Worm (Caenorhabditis elegans) whole organism, L4/young adult: ENCODE results near the gene srh-52.

Source experiments
- W03F9.2 ChIP-seq: fragments of 150-350 bp; optimal IDR thresholded peaks from 2 replicates; lab custom pipeline; 2014; ENCODE audit warnings: missing biosample characterization, missing genetic modification characterization
- dao-5 ChIP-seq: sonication (generic microtip); optimal IDR thresholded peaks from 2 replicates; lab custom pipeline; 2016; ENCODE audit warnings: missing genotype, missing genetic modification characterization, moderate library complexity, missing compliant biosample characterization
- him-1 ChIP-seq: sonication (generic microtip); optimal IDR thresholded peaks from 2 replicates; lab custom pipeline; 2016; ENCODE audit warnings: missing genotype, missing genetic modification reagents, missing genetic modification characterization, missing compliant biosample characterization

Gene srh-52

DNA sequence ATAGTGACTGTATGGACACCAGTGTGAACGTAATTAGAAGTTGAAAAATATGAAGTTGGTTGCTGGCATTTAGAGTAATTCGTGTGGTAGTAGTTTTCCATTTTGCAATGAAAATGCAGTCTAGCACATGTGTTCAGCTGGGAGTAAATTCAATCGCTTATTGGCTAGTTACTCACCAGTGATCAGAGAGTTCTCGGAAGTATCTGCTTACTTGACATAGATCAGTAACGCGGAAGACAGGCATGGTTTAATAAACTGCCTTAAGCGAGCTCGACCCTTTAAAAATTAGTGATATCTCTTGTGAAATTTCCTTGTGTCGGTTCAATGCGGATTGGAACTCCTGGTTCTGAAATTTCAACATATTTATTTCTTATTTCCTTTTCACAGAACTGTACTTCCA lies at the start of gene srh-52:
srh-52 (minus strand) TSS at position 101 of the 400 bp plus-strand sequence.
- no peak for TF ChIP-seq him-1 (tag; lab: Kevin White, UChicago)
- no peak for TF ChIP-seq dao-5 (tag; lab: Kevin White, UChicago)
- no peak for TF ChIP-seq W03F9.2 (tag; lab: Kevin White, UChicago)

DNA sequence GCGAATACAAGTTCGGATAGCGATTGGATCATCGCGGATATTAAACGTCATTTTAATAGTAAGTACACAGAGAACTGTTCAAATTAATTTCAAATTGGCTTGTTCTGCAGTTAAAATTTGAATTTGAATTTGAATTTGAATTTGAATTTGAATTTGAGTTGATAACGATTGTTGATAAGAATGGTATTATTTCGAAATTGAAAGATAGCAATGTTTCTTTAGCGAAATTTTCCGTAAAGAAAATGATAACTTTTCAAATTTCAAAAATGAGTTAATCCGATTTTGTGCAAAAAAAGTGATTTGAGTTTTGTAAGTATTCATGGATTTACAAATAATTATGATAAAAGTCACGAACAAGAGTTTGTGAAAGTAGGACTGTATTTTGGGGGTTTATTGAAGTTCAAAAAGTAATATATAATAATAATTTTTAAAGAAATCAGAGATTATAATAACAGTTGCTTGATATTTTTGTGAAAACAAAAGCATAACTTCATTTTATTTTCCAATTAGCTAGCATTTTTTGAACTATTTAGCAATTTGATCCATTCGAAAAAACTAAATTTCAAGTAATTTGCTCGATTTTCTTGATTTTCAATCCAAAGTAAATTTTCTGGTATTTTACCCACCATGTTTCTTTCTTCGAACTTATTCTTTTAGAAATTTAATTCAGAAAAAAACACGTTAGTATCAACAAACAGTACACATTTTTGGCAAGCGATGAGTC lies 49.4 kb upstream of the srh-52 start, which contains the start of gene Y36E3A.2:
Y36E3A.2 (plus strand) TSS at position 674 of the 724 bp plus-strand sequence.
- TF ChIP-seq him-1 (tag; lab: Kevin White, UChicago) (no peak), W03F9.2 (tag; lab: Kevin White, UChicago) (no peak), dao-5 (tag; lab: Kevin White, UChicago) (no peak)

DNA sequence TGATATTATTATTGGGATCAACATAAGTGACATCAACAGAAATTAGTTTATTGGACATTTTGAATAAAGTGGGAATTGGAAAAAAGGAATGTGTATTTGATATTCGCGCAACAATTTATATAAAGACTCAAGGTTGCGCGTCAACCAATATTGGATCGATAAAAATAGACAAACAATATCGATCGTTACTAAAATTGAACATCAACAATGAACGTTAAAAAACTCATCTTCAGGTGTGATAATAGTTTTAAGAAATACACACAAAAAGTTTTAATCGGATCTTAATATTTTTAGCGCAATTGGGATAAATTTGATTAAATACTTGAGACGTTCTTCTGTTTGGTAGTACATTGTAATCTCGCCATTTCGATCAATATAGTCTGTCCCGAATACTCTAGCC lies 47.5 kb upstream of the srh-52 start, which contains the start of gene fbxa-104:
fbxa-104 (minus strand) TSS at position 83 of the 400 bp plus-strand sequence.
- TF ChIP-seq him-1 (tag; lab: Kevin White, UChicago) (no peak), dao-5 (tag; lab: Kevin White, UChicago) (no peak), W03F9.2 (tag; lab: Kevin White, UChicago) (no peak)

DNA sequence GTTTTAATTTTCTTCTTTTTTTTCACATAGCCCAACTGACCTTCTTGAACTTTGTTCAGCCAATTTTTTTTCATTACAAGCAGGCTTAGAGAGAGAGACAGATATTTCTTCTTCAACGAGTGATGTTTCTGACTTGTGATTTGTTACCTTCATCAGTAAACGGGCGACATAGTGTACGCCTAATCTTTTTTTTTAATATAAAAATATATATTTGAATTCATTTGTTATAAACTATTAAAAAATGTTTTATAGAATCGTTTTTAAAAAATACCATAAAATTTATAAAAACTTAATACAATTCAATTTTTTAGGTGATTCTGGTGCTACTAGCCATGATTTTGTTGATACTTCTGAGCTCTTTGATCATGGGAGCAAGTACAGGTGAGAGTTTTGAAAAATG lies 41.7 kb upstream of the srh-52 start, which contains the start of gene T06E6.10:
T06E6.10 (plus strand) TSS at position 301 of the 400 bp plus-strand sequence.
- no peak for TF ChIP-seq W03F9.2 (tag; lab: Kevin White, UChicago)
- no peak for TF ChIP-seq dao-5 (tag; lab: Kevin White, UChicago)
- no peak for TF ChIP-seq him-1 (tag; lab: Kevin White, UChicago)

DNA sequence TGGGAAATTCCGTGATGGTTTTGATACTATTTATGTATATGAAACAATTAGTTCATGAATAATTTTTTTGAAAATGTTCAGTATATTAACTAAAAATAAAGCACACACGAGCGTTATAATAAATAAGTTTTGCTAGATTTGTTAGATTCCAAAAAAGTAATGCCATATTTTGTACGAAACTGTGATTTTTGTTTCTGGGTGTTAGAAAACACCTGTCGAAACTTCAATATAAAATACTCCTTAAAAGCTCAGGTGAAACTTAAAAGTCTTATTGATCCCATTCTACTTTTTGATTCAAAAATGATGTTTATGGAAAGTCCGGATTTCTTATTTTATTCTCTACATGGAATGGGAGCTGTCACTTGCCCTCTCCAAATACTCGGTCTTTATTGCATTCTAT lies 39.8 kb upstream of the srh-52 start, which contains the start of gene srh-265:
srh-265 (plus strand) TSS at position 301 of the 400 bp plus-strand sequence.
- no peak for TF ChIP-seq W03F9.2 (tag; lab: Kevin White, UChicago)
- TF ChIP-seq dao-5 (tag; lab: Kevin White, UChicago) = no peak
- no peak for TF ChIP-seq him-1 (tag; lab: Kevin White, UChicago)

DNA sequence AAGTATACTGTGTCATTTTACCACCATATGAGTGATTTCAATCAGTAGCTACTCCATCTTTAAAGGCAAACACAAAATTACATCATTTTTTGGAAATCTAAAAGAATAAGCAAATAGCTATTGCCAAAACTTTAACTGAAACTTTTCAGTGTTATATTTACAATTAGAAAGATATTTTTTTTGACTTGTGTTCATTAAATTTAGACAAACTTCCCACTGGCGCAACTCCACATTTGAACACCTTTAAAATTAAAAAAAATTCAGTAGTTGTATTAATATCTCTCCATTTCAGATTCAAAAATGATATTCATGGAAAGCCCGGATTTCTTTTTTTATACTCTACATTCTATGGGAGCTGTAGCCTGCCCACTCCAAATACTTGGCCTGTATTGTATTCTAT lies 37.7 kb upstream of the srh-52 start, which contains the start of gene srh-264:
srh-264 (plus strand) TSS at position 301 of the 400 bp plus-strand sequence.
- TF ChIP-seq him-1 (tag; lab: Kevin White, UChicago) (no peak), dao-5 (tag; lab: Kevin White, UChicago) (no peak), W03F9.2 (tag; lab: Kevin White, UChicago) (no peak)

DNA sequence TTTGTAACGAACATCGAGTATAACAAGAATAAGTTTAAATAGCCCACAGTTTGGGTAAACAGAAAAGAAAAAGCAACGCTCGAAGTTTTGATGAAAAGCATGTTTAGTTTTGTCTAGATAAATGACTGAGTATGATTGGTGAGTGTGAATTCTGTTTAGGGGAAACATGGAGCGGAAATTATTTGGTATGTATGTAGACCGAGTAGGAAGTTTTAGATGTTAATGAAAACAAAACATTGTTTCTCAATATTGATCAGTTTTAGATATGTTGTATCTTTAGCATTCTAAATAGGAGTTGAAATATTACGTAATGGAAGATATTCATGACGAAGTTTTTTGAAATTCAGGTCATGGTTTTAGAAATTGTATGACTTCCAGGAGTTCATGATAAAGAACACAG lies 36.5 kb upstream of the srh-52 start, which contains the start of gene srbc-63:
srbc-63 (minus strand) TSS at position 101 of the 400 bp plus-strand sequence.
- TF ChIP-seq dao-5 (tag; lab: Kevin White, UChicago) (no peak), W03F9.2 (tag; lab: Kevin White, UChicago) (no peak), him-1 (tag; lab: Kevin White, UChicago) (no peak)

DNA sequence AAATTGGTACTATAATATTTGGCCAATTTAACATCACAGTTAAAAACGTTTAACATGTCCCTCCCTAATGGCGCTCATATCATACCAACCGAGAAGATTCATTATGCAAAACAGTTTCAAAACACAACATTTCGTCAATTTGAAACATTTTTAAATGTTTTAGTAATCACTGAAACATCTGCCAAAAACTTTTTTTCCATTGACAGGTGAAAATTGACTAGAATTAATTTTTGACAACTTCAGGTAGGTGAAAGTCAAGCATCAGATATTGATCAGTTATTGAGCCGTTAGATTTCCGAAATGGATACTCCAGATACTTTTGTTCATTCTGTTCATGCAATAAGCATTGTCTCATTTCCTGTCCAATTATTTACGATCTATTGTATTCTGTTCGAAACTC lies 30.8 kb upstream of the srh-52 start, which contains the start of gene srh-257:
srh-257 (plus strand) TSS at position 301 of the 400 bp plus-strand sequence.
- TF ChIP-seq him-1 (tag; lab: Kevin White, UChicago) (no peak), W03F9.2 (tag; lab: Kevin White, UChicago) (no peak), dao-5 (tag; lab: Kevin White, UChicago) (no peak)

DNA sequence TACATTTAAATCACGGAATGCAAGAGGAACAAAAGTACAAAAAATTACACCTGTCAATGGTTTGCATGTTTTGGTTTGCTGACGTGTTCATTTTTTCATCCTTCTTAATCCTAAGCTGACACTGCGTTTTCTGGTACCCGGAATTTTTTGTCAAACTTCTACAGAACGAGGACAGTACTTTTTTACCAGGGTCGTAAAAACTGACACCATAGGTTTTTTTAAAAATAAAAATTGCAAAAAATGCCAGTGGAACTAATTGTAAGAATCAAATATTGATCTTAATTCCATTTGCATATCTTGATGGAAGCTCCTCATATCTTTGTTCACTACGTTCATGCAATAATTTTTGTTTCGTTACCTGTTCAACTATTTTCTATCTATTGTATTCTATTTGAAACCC lies 28.7 kb upstream of the srh-52 start, which contains the start of gene srh-258:
srh-258 (plus strand) TSS at position 301 of the 400 bp plus-strand sequence.
- TF ChIP-seq W03F9.2 (tag; lab: Kevin White, UChicago) = no peak
- TF ChIP-seq him-1 (tag; lab: Kevin White, UChicago) = no peak
- no peak for TF ChIP-seq dao-5 (tag; lab: Kevin White, UChicago)

DNA sequence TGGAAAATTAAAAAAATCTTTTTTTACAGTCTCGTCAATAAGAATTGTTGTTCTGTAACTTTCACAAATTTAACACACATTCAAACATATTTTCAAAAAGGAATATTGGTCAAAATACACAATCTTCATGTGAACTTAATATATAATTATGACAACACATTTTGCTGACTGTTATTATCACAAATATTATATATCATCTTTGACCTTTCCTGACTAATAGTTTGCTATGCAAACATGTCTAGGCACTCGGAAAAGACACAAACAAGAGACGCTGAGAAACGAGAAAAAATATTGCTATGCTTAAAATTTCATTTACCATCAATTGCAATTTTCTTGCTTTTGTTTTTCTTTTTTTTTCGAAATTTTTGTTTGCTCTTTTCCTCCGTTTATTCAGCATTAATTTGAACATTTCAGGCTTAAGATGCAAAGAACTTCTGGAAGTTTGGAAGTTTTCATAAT lies 25.8 kb upstream of the srh-52 start, which contains the start of gene fbxa-135:
fbxa-135 (plus strand) TSS at position 409 of the 459 bp plus-strand sequence.
- TF ChIP-seq him-1 (tag; lab: Kevin White, UChicago) (no peak), W03F9.2 (tag; lab: Kevin White, UChicago) (no peak)

DNA sequence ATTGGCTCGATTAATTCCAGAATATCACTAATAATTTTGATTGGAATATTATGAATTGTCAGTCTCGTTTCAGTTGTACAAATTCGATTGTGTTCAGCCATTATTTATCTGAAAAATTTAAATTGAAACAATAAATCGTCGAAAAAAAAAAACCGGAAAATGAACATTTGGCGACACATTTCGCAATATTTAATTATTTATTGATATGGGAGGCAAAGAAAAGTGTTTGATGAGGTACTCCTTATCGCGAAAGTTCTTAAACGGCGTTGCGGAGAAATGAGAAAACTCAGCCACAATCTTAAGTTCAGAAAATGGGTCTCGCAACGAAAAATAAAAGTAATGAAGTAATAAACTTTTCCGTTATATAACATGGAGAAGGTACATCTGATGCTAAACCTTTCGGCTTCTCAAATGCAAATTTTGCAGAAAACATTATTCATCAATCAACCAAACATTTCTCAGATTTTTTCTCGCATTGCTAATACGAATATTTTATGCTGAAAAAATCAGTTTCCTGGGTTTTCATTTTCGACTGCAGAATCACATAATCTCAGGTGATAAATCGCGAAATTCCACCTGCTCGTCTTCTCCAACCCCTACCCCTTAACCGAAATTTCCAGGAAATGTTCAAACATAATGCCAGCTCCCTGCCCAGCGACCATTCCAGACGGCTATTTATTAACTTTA lies 23.7 kb upstream of the srh-52 start, which contains the start of the genes T06E6.15 and sri-7:
T06E6.15 (minus strand) TSS at position 101 of the 687 bp plus-strand sequence.
sri-7 (plus strand) TSS at position 637 of the 687 bp plus-strand sequence.
- TF ChIP-seq him-1 (tag; lab: Kevin White, UChicago) (no peak), W03F9.2 (tag; lab: Kevin White, UChicago) (no peak), dao-5 (tag; lab: Kevin White, UChicago) (no peak)

DNA sequence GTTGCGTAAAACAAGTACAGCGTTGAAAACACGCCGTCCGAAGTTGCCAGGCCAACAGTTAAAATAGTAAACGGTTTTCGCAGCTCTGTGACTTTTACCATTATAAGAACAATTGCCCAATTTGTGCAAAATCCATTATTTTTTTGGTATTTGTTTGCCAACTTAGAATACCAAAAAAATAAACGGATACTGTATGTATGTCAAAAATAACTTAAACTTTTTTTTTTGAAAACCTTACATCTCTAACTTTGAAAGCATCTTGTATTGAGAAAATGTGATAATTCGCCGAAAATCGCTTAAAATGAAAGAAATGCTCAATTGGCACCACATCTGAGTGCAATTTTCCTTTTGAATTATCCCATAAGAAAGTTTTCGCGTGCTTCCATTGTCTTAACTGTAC lies 22.6 kb upstream of the srh-52 start, which contains the start of gene fbxa-199:
fbxa-199 (minus strand) TSS at position 101 of the 400 bp plus-strand sequence.
- TF ChIP-seq dao-5 (tag; lab: Kevin White, UChicago) (no peak), W03F9.2 (tag; lab: Kevin White, UChicago) (no peak), him-1 (tag; lab: Kevin White, UChicago) (no peak)
